Fruit fly (Drosophila melanogaster) whole organism, embryonic: ENCODE data around the gene dmrt11E.

Experiments used
- Atf3 ChIP-seq: fragments of 200-800 bp; sonication (Bioruptor generic); optimal IDR thresholded peaks from 3 replicates; lab custom pipeline; 2016; ENCODE audit warnings: missing biosample characterization, missing genetic modification characterization
- Bteb2 ChIP-seq: fragments of 200-800 bp; sonication (Bioruptor generic); optimal IDR thresholded peaks from 2 replicates; lab custom pipeline; 2016; ENCODE audit warnings: missing biosample characterization, missing genetic modification characterization
- CG10431 ChIP-seq: fragments of 200-800 bp; sonication (Bioruptor generic); optimal IDR thresholded peaks from 3 replicates; lab custom pipeline; 2018; ENCODE audit warnings: missing biosample characterization, mild to moderate bottlenecking, missing genetic modification characterization
- CG1233 ChIP-seq: fragments of 200-800 bp; sonication (Bioruptor generic); optimal IDR thresholded peaks from 4 replicates; lab custom pipeline; 2018; ENCODE audit warnings: missing biosample characterization, mild to moderate bottlenecking, missing genetic modification characterization
- CG12942 ChIP-seq: fragments of 200-800 bp; sonication (Bioruptor generic); optimal IDR thresholded peaks from 3 replicates; lab custom pipeline; 2016; ENCODE audit warnings: missing biosample characterization, missing genetic modification characterization
- CG13123 ChIP-seq: fragments of 200-800 bp; sonication (Bioruptor generic); optimal IDR thresholded peaks from 2 replicates; lab custom pipeline; 2016; ENCODE audit warnings: missing biosample characterization, missing genetic modification characterization
- CG15514 ChIP-seq: fragments of 200-800 bp; sonication (Bioruptor generic); optimal IDR thresholded peaks from 3 replicates; lab custom pipeline; 2017; ENCODE audit warnings: missing biosample characterization, missing genetic modification characterization, mild to moderate bottlenecking, moderate library complexity, missing genetic modification reagents
- CG15601 ChIP-seq: fragments of 200-800 bp; sonication (Bioruptor generic); optimal IDR thresholded peaks from 3 replicates; lab custom pipeline; 2019; ENCODE audit warnings: missing biosample characterization, mild to moderate bottlenecking, missing genetic modification characterization, moderate library complexity
- CG16815 ChIP-seq: fragments of 200-800 bp; sonication (Bioruptor generic); optimal IDR thresholded peaks from 3 replicates; lab custom pipeline; 2017; ENCODE audit warnings: missing biosample characterization, mild to moderate bottlenecking, missing genetic modification characterization
- CG16863 ChIP-seq: fragments of 200-800 bp; sonication (Bioruptor generic); optimal IDR thresholded peaks from 3 replicates; lab custom pipeline; 2016; ENCODE audit warnings: missing biosample characterization, missing genetic modification characterization
- CG18262 ChIP-seq: fragments of 200-800 bp; optimal IDR thresholded peaks from 3 replicates; lab custom pipeline; 2019; ENCODE audit warnings: missing biosample characterization, mild to moderate bottlenecking, missing genetic modification characterization, moderate library complexity
- CG18476 ChIP-seq: fragments of 200-800 bp; sonication (Bioruptor generic); optimal IDR thresholded peaks from 2 replicates; lab custom pipeline; 2016; ENCODE audit warnings: missing biosample characterization, mild to moderate bottlenecking, missing genetic modification characterization
- CG3065 ChIP-seq: fragments of 200-800 bp; sonication (Bioruptor generic); optimal IDR thresholded peaks from 2 replicates; lab custom pipeline; 2016; ENCODE audit warnings: missing biosample characterization, missing genetic modification characterization
- CG31224 ChIP-seq: fragments of 200-800 bp; sonication (Bioruptor generic); IDR thresholded peaks from 2 replicates; pipeline ENCODE4 v1.3.6; 2022; ENCODE audit warnings: missing biosample characterization, missing genetic modification characterization
- CG31365 ChIP-seq: fragments of 200-800 bp; sonication (Bioruptor generic); optimal IDR thresholded peaks from 2 replicates; lab custom pipeline; 2018; ENCODE audit warnings: missing biosample characterization, mild to moderate bottlenecking, missing genetic modification characterization
- CG31441 ChIP-seq: fragments of 200-800 bp; sonication (Bioruptor generic); IDR thresholded peaks from 2 replicates; pipeline ENCODE4 v1.3.6; 2022; ENCODE audit warnings: missing biosample characterization, missing genetic modification characterization
- CG34422 ChIP-seq: fragments of 200-800 bp; sonication (Bioruptor generic); IDR thresholded peaks from 3 replicates; pipeline ENCODE4 v1.3.6; 2022; ENCODE audit warnings: missing biosample characterization, missing genetic modification characterization
- CG3995 ChIP-seq: fragments of 200-800 bp; sonication (Bioruptor generic); optimal IDR thresholded peaks from 3 replicates; lab custom pipeline; 2016; ENCODE audit warnings: missing biosample characterization, missing genetic modification characterization
- CG4707 ChIP-seq: fragments of 200-800 bp; sonication (Bioruptor generic); optimal IDR thresholded peaks from 2 replicates; lab custom pipeline; 2018; ENCODE audit warnings: missing biosample characterization, mild to moderate bottlenecking, missing genetic modification characterization, moderate library complexity
- CG5180 ChIP-seq: fragments of 200-800 bp; sonication (Bioruptor generic); optimal IDR thresholded peaks from 3 replicates; lab custom pipeline; 2017; ENCODE audit warnings: missing biosample characterization, missing genetic modification characterization, mild to moderate bottlenecking, moderate library complexity, missing genetic modification reagents
- CG6654 ChIP-seq: fragments of 200-800 bp; sonication (Bioruptor generic); optimal IDR thresholded peaks from 2 replicates; lab custom pipeline; 2017; ENCODE audit warnings: missing biosample characterization, mild to moderate bottlenecking, missing genetic modification characterization
- CG7786 ChIP-seq: fragments of 200-800 bp; sonication (Bioruptor generic); optimal IDR thresholded peaks from 2 replicates; lab custom pipeline; 2016; ENCODE audit warnings: missing biosample characterization, missing genetic modification characterization
- CG9817 ChIP-seq: fragments of 200-800 bp; sonication (Bioruptor generic); optimal IDR thresholded peaks from 2 replicates; lab custom pipeline; 2018; ENCODE audit warnings: missing biosample characterization, mild to moderate bottlenecking, missing genetic modification characterization, moderate library complexity
- E2f1 ChIP-seq: fragments of 200-800 bp; sonication (Bioruptor generic); IDR thresholded peaks from 2 replicates; pipeline ENCODE4 v1.3.6; 2022; ENCODE audit warnings: missing biosample characterization, missing genetic modification characterization
- HLH3B ChIP-seq: fragments of 200-800 bp; sonication (Bioruptor generic); IDR thresholded peaks from 2 replicates; pipeline ENCODE4 v1.3.6; 2022; ENCODE audit warnings: missing biosample characterization, missing genetic modification characterization
- HLH54F ChIP-seq: fragments of 200-800 bp; sonication (Bioruptor generic); optimal IDR thresholded peaks from 3 replicates; lab custom pipeline; 2016; ENCODE audit warnings: missing biosample characterization, missing genetic modification characterization
- Jarid2 ChIP-seq: fragments of 200-800 bp; sonication (Bioruptor generic); optimal IDR thresholded peaks from 3 replicates; lab custom pipeline; 2017; ENCODE audit warnings: mild to moderate bottlenecking, missing biosample characterization, missing genetic modification reagents, missing genetic modification characterization
- Mes4 ChIP-seq: fragments of 200-800 bp; sonication (Bioruptor generic); optimal IDR thresholded peaks from 2 replicates; lab custom pipeline; 2016; ENCODE audit warnings: missing biosample characterization, missing genetic modification characterization
- NK7.1 ChIP-seq: fragments of 200-800 bp; sonication (Bioruptor generic); optimal IDR thresholded peaks from 3 replicates; lab custom pipeline; 2016; ENCODE audit warnings: missing biosample characterization, missing genetic modification characterization
- PHDP ChIP-seq: fragments of 200-800 bp; sonication (Bioruptor generic); optimal IDR thresholded peaks from 3 replicates; lab custom pipeline; 2018; ENCODE audit warnings: missing biosample characterization, mild to moderate bottlenecking, missing genetic modification characterization, moderate library complexity
- Ravus ChIP-seq: fragments of 200-800 bp; sonication (Bioruptor generic); IDR thresholded peaks from 2 replicates; pipeline ENCODE4 v1.3.6; 2022; ENCODE audit warnings: missing biosample characterization, missing genetic modification characterization
- Trl ChIP-seq, 3 experiments: fragments of >200 bp in 2 of 3; fragments of 200-800 bp in 1 of 3; sonication (Bioruptor generic) in 1 of 3; optimal IDR thresholded peaks; 2 replicates in 1 of 3; 3 replicates in 2 of 3; lab custom pipeline; 2016 to 2017; ENCODE audit warnings: missing biosample characterization in 1 of 3, missing genetic modification characterization in 1 of 3
- ap ChIP-seq: fragments of 200-800 bp; sonication (Bioruptor generic); IDR thresholded peaks from 2 replicates; pipeline ENCODE4 v1.3.6; 2022; ENCODE audit warnings: missing biosample characterization, missing genetic modification characterization
- az2 ChIP-seq: fragments of 200-800 bp; sonication (Bioruptor generic); optimal IDR thresholded peaks from 3 replicates; lab custom pipeline; 2016; ENCODE audit warnings: missing biosample characterization, missing genetic modification characterization
- cg ChIP-seq: fragments of 200-800 bp; sonication (Bioruptor generic); optimal IDR thresholded peaks from 3 replicates; lab custom pipeline; 2019; ENCODE audit warnings: missing biosample characterization, mild to moderate bottlenecking, missing genetic modification characterization, moderate library complexity
- dimm ChIP-seq: fragments of 200-800 bp; sonication (Bioruptor generic); IDR thresholded peaks from 2 replicates; pipeline ENCODE4 v1.3.6; 2022; ENCODE audit warnings: missing biosample characterization, missing genetic modification characterization
- emc ChIP-seq: fragments of 200-800 bp; sonication (Bioruptor generic); optimal IDR thresholded peaks from 2 replicates; lab custom pipeline; 2016; ENCODE audit warnings: missing biosample characterization, missing genetic modification characterization
- fd96Cb ChIP-seq: fragments of 200-800 bp; sonication (Bioruptor generic); optimal IDR thresholded peaks from 2 replicates; lab custom pipeline; 2018; ENCODE audit warnings: missing biosample characterization, mild to moderate bottlenecking, missing genetic modification characterization, moderate library complexity
- gfzf ChIP-seq: fragments of 200-800 bp; sonication (Bioruptor generic); optimal IDR thresholded peaks from 2 replicates; lab custom pipeline; 2016; ENCODE audit warnings: missing biosample characterization, mild to moderate bottlenecking, missing genetic modification characterization, moderate library complexity
- gsb ChIP-seq: fragments of 200-800 bp; sonication (Bioruptor generic); IDR thresholded peaks from 2 replicates; pipeline ENCODE4 v1.3.6; 2022; ENCODE audit warnings: missing biosample characterization, missing genetic modification characterization
- gsb-n ChIP-seq: fragments of 200-800 bp; sonication (Bioruptor generic); optimal IDR thresholded peaks from 3 replicates; lab custom pipeline; 2018; ENCODE audit warnings: missing biosample characterization, mild to moderate bottlenecking, missing genetic modification characterization
- lbe ChIP-seq: fragments of 200-800 bp; sonication (Bioruptor generic); optimal IDR thresholded peaks from 2 replicates; lab custom pipeline; 2016; ENCODE audit warnings: missing biosample characterization, mild to moderate bottlenecking, missing genetic modification characterization
- mam ChIP-seq: fragments of 200-800 bp; sonication (Bioruptor generic); optimal IDR thresholded peaks from 3 replicates; lab custom pipeline; 2016; ENCODE audit warnings: missing biosample characterization, missing genetic modification characterization
- mirr ChIP-seq: fragments of 200-800 bp; sonication (Bioruptor generic); optimal IDR thresholded peaks from 3 replicates; lab custom pipeline; 2018; ENCODE audit warnings: missing biosample characterization, mild to moderate bottlenecking, missing genetic modification characterization
- phol ChIP-seq: fragments of 200-800 bp; sonication (Bioruptor generic); optimal IDR thresholded peaks from 3 replicates; lab custom pipeline; 2018; ENCODE audit warnings: missing biosample characterization, mild to moderate bottlenecking, missing genetic modification characterization, moderate library complexity
- prd ChIP-seq, 3 experiments: fragments of >200 bp in 2 of 3; fragments of 200-800 bp in 1 of 3; sonication (Bioruptor generic) in 1 of 3; optimal IDR thresholded peaks in 2 of 3; IDR thresholded peaks in 1 of 3; 2 replicates in 2 of 3; 3 replicates in 1 of 3; pipeline versions ENCODE4 v1.3.6 to Lab custom; 2017 to 2022; ENCODE audit warnings: missing biosample characterization in 1 of 3, missing genetic modification characterization in 1 of 3
- row ChIP-seq: fragments of 200-800 bp; sonication (Bioruptor generic); IDR thresholded peaks from 3 replicates; pipeline ENCODE4 v1.3.6; 2022; ENCODE audit warnings: missing biosample characterization, missing genetic modification characterization
- tna ChIP-seq: fragments of 200-800 bp; sonication (Bioruptor generic); IDR thresholded peaks from 2 replicates; pipeline ENCODE4 v1.3.6; 2022; ENCODE audit warnings: missing biosample characterization, missing genetic modification characterization; ENCODE audit not compliant: partially characterized antibody
- yki ChIP-seq: fragments of >200 bp; optimal IDR thresholded peaks from 3 replicates; lab custom pipeline; 2018

dmrt11E gene

DNA sequence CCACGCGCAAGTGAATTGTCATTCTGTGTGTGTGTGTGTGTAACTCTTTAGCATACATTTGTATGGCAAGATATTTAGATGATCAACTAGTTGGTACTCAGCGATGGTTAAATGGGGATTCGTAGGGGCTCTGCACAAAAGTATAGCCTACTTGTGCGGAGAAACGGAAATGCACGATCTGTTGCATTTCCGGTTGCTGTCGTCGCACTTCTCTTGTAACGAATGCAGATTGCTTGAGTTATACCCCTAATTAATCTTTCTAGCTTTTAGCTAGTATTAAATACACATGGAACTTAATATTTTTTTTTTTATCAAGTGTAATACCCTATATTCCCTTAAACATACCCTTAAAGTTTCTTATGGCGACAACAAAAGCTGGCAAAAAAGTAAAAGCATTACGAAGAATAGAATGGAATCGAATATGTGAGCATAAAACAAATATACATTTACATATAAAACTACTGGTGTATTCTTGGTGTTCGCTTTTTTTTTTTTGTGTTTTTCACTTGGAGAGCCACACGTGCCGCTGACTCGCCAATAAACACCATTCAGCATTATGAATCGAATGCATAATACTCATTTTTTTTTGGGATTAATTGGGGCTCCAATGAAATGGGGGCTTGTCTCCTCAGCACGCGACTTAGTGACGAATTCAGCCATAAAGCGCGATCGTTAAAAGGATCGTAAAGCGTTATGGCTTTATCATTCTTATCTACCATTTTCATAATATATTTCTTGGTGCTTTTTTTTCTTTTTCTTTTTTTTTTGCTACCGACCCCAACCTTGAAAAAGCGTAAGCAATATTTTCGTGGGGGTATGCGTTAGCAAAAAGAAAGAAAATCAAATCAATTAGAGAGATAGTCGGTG, 23.4 kb downstream of the dmrt11E start (continued):
- TF ChIP-seq CG31365 (tag; lab: Kevin White, UChicago) (no peak), CG15514 (no peak), mirr (GFP tag; lab: Kevin White, UChicago) (no peak), prd (optimal IDR thresholded peaks at IDR 0.05; lab: Kevin White, UChicago) (no peak), prd (GFP tag; IDR thresholded peaks at IDR 0.05; lab: Robert Waterston, UW) (peak; percentile 46; the same call in 2 of the 3 replicates), CG10431 (GFP tag; lab: Kevin White, UChicago) (no peak), CG7786 (GFP tag; lab: Kevin White, UChicago) (peak; percentile 79), mam (GFP tag; lab: Kevin White, UChicago) (peak; percentile 77), CG18476 (GFP tag; lab: Kevin White, UChicago) (no peak), CG1233 (GFP tag; lab: Kevin White, UChicago) (peak; percentile 35), E2f1 (no peak), emc (peak; percentile 39), CG15601 (no peak), Jarid2 (GFP tag; lab: Kevin White, UChicago) (no peak), gsb (GFP tag; lab: Robert Waterston, UW) (no peak), yki (no peak), phol (no peak), lbe (GFP tag; lab: Kevin White, UChicago) (no peak), fd96Cb (tag; lab: Kevin White, UChicago) (no peak), Ravus (peak; percentile 19), gsb-n (tag; lab: Kevin White, UChicago) (no peak), Bteb2 (GFP tag; lab: Kevin White, UChicago) (peak; percentile 41), CG16815 (peak; percentile 59), cg (GFP tag; lab: Kevin White, UChicago) (peak; percentile 5), CG3995 (GFP tag; lab: Kevin White, UChicago) (peak; percentile 30), gfzf (GFP tag; lab: Kevin White, UChicago) (no peak), az2 (GFP tag; lab: Kevin White, UChicago) (peak; percentile 11), Mes4 (GFP tag; lab: Kevin White, UChicago) (no peak), CG34422 (GFP tag; lab: Robert Waterston, UW) (no peak), CG12942 (GFP tag; lab: Kevin White, UChicago) (no peak), ap (GFP tag; lab: Robert Waterston, UW) (no peak), NK7.1 (GFP tag; lab: Kevin White, UChicago) (peak; percentile 18), CG4707 (GFP tag; lab: Kevin White, UChicago) (no peak), PHDP (tag; lab: Kevin White, UChicago) (peak; percentile 40), HLH3B (GFP tag; lab: Robert Waterston, UW) (no peak), dimm (GFP tag; lab: Robert Waterston, UW) (no peak), CG9817 (tag; lab: Kevin White, UChicago) (peak; percentile 43), Trl (optimal IDR thresholded peaks at IDR 0.05; lab: Kevin White, UChicago) (no peak), Trl (GFP tag; optimal IDR thresholded peaks at IDR 0.05; lab: Kevin White, UChicago) (peak; percentile 47), CG5180 (no peak), Atf3 (GFP tag; lab: Kevin White, UChicago) (no peak), CG13123 (no peak), CG31224 (GFP tag; lab: Robert Waterston, UW) (peak; percentile 60; the same call in 1 of the 2 replicates), CG18262 (no peak), row (GFP tag; lab: Robert Waterston, UW) (peak; percentile 50; the same call in 1 of the 3 replicates), CG16863 (GFP tag; lab: Kevin White, UChicago) (no peak), CG6654 (GFP tag; lab: Kevin White, UChicago) (peak; percentile 15), HLH54F (peak; percentile 78), CG31441 (GFP tag; lab: Robert Waterston, UW) (no peak), CG3065 (GFP tag; lab: Kevin White, UChicago) (no peak), tna (no peak)
